Worm (Caenorhabditis elegans) whole organism, midembryonic: ENCODE measurements around the gene Y55B1AR.2.

Experiments used
- T22C8.4 ChIP-seq: fragments of 200-800 bp; sonication (Bioruptor generic); IDR thresholded peaks from 2 replicates; pipeline ENCODE4 v1.3.6; 2022; ENCODE audit warnings: missing genetic modification characterization, missing compliant biosample characterization
- cog-1 ChIP-seq: sonication (generic microtip); optimal IDR thresholded peaks from 2 replicates; lab custom pipeline; 2016; ENCODE audit warnings: missing genetic modification characterization, missing compliant biosample characterization
- flt-1 ChIP-seq: fragments of 200-800 bp; sonication (Bioruptor generic); IDR thresholded peaks from 2 replicates; pipeline ENCODE4 v1.3.6; 2022; ENCODE audit warnings: missing genetic modification characterization, missing compliant biosample characterization
- klf-2 ChIP-seq: fragments of 200-800 bp; sonication (Bioruptor generic); conservative IDR thresholded peaks from 2 replicates; pipeline ENCODE4 v1.3.6; 2022; ENCODE audit warnings: missing genetic modification reagents, missing genetic modification characterization, missing compliant biosample characterization
- med-1 ChIP-seq: sonication (generic microtip); optimal IDR thresholded peaks from 2 replicates; lab custom pipeline; 2017; ENCODE audit warnings: missing genetic modification characterization, mild to moderate bottlenecking, missing compliant biosample characterization, antibody characterized with exemption, missing genetic modification reagents; ENCODE audit not compliant: insufficient read depth
- ref-1 ChIP-seq: fragments of 200-800 bp; sonication (Bioruptor generic); conservative IDR thresholded peaks from 2 replicates; pipeline ENCODE4 v1.3.6; 2022; ENCODE audit warnings: missing genetic modification reagents, missing genetic modification characterization, missing compliant biosample characterization
- tab-1 ChIP-seq: fragments of 200-800 bp; sonication (Bioruptor generic); IDR thresholded peaks from 2 replicates; pipeline ENCODE4 v1.3.6; 2022; ENCODE audit warnings: missing genetic modification characterization, missing compliant biosample characterization
- ztf-23 ChIP-seq: fragments of 200-800 bp; sonication (Bioruptor generic); IDR thresholded peaks from 2 replicates; pipeline ENCODE4 v1.3.6; 2022; ENCODE audit warnings: missing genetic modification reagents, missing genetic modification characterization, missing compliant biosample characterization
- ztf-29 ChIP-seq: fragments of 200-800 bp; sonication (Bioruptor generic); IDR thresholded peaks from 2 replicates; pipeline ENCODE4 v1.3.6; 2022; ENCODE audit warnings: missing genetic modification reagents, missing genetic modification characterization, missing compliant biosample characterization

- TF ChIP-seq flt-1 (GFP tag; lab: Robert Waterston, UW) (no peak), ztf-29 (GFP tag; lab: Robert Waterston, UW) (no peak), tab-1 (no peak), ref-1 (no peak), cog-1 (no peak), klf-2 (GFP tag; lab: Robert Waterston, UW) (no peak), ztf-23 (no peak), med-1 (GFP tag; lab: Kevin White, UChicago) (no peak), T22C8.4 (GFP tag; lab: Robert Waterston, UW) (no peak)
Observed at ce11 chrIII:563755-564154, 34.8 kb downstream of the Y55B1AR.2 start.
